Fruit fly (Drosophila melanogaster) whole organism, prepupa: ENCODE data around the gene Psa.

Experiments
- Blimp-1 ChIP-seq: fragments of 200-800 bp; sonication (Bioruptor generic); optimal IDR thresholded peaks from 3 replicates; lab custom pipeline; 2017; ENCODE audit warnings: missing biosample characterization, missing genetic modification characterization, mild to moderate bottlenecking, moderate library complexity, missing genetic modification reagents
- CG1621 ChIP-seq: fragments of 200-800 bp; sonication (Bioruptor generic); optimal IDR thresholded peaks from 3 replicates; lab custom pipeline; 2018; ENCODE audit warnings: missing biosample characterization, mild to moderate bottlenecking, missing genetic modification characterization
- CG6276 ChIP-seq: fragments of 200-800 bp; sonication (Bioruptor generic); optimal IDR thresholded peaks from 2 replicates; lab custom pipeline; 2017; ENCODE audit warnings: missing biosample characterization, mild to moderate bottlenecking, missing genetic modification characterization
- CG7368 ChIP-seq: fragments of 200-800 bp; sonication (Bioruptor generic); optimal IDR thresholded peaks from 3 replicates; lab custom pipeline; 2016; ENCODE audit warnings: missing biosample characterization, missing genetic modification characterization
- Met ChIP-seq: fragments of 200-800 bp; sonication (Bioruptor generic); optimal IDR thresholded peaks from 3 replicates; lab custom pipeline; 2016; ENCODE audit warnings: missing biosample characterization, missing genetic modification characterization
- Sox102F ChIP-seq: fragments of 200-800 bp; sonication (Bioruptor generic); optimal IDR thresholded peaks from 2 replicates; lab custom pipeline; 2016; ENCODE audit warnings: missing biosample characterization, mild to moderate bottlenecking, missing genetic modification characterization
- lz ChIP-seq: fragments of 200-800 bp; sonication (Bioruptor generic); optimal IDR thresholded peaks from 3 replicates; lab custom pipeline; 2016; ENCODE audit warnings: missing biosample characterization, missing genetic modification characterization

DNA sequence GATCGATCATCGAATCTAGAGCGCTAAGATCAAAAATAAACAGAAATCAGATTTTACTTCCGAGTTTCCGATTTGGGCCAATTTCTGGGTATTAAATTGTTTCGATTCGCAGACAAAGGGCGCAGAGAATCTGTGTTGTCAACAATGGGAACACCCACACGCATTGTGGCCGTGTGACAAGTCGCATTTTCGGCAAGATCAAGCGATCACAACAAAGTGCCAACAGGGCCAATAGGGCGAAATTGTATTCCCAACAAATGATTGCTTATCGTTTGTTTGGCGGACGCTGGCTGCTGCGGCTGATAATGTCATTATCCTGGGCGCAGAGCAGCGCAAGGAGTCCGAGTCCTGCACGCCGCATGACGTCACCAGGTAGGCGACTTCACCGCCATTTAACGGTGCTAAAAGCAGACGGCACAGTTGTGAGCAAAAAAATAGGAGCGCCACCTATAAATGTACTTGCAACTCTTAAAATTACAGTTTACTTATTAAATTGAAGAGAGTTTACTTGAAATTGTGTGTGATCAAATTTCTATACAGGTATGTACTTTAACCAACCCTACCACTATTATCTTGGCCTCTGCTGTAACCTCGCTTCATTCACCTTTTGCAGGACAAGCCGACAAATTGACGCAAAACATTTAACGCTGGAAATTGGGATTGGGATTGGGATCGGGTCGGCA is 23.5 kb upstream of the Psa start:
- TF ChIP-seq lz (GFP tag; lab: Kevin White, UChicago), result peak; percentile 50
- peak; percentile 62 for TF ChIP-seq Met (GFP tag; lab: Kevin White, UChicago)
- peak; percentile 62 for TF ChIP-seq CG1621
- TF ChIP-seq CG6276 (GFP tag; lab: Kevin White, UChicago), result no peak
- TF ChIP-seq Blimp-1 (GFP tag; lab: Kevin White, UChicago), result no peak
- peak; percentile 42 for TF ChIP-seq Sox102F (GFP tag; lab: Kevin White, UChicago)
- no peak for TF ChIP-seq CG7368 (GFP tag; lab: Kevin White, UChicago)
